Fruit fly (Drosophila melanogaster) whole organism, pupa: Measurements from ENCODE around the gene Ac78C.
A peak's percentile ranks its signal among the peaks of the same experiment; 100 is the strongest.

Experiments used
- CG10348 ChIP-seq: fragments of 200-800 bp; sonication (Bioruptor generic); IDR thresholded peaks from 2 replicates; pipeline ENCODE4 v1.3.6; 2022; ENCODE audit warnings: missing biosample characterization, missing genetic modification characterization
- CG12605 ChIP-seq: fragments of 200-800 bp; sonication (Bioruptor generic); IDR thresholded peaks from 2 replicates; pipeline ENCODE4 v1.3.6; 2022; ENCODE audit warnings: missing biosample characterization, missing genetic modification characterization
- CG13204 ChIP-seq: fragments of 200-800 bp; sonication (Bioruptor generic); optimal IDR thresholded peaks from 2 replicates; lab custom pipeline; 2018; ENCODE audit warnings: missing biosample characterization, mild to moderate bottlenecking, missing genetic modification characterization, moderate library complexity
- CG14655 ChIP-seq: fragments of 200-800 bp; sonication (Bioruptor generic); optimal IDR thresholded peaks from 3 replicates; lab custom pipeline; 2017; ENCODE audit warnings: mild to moderate bottlenecking, missing biosample characterization, missing genetic modification reagents, missing genetic modification characterization
- CG15710 ChIP-seq: fragments of 200-800 bp; sonication (Bioruptor generic); optimal IDR thresholded peaks from 2 replicates; lab custom pipeline; 2018; ENCODE audit warnings: missing biosample characterization, mild to moderate bottlenecking, missing genetic modification characterization, moderate library complexity
- CG17806 ChIP-seq: fragments of 200-800 bp; sonication (Bioruptor generic); optimal IDR thresholded peaks from 2 replicates; lab custom pipeline; 2018; ENCODE audit warnings: missing biosample characterization, mild to moderate bottlenecking, missing genetic modification characterization, moderate library complexity
- CG32121 ChIP-seq: fragments of 200-800 bp; sonication (Bioruptor generic); IDR thresholded peaks from 2 replicates; pipeline ENCODE4 v1.3.6; 2022; ENCODE audit warnings: missing biosample characterization, missing genetic modification characterization
- CG34367 ChIP-seq: fragments of 200-800 bp; sonication (Bioruptor generic); optimal IDR thresholded peaks from 2 replicates; lab custom pipeline; 2018; ENCODE audit warnings: missing biosample characterization, mild to moderate bottlenecking, missing genetic modification characterization
- CG4496 ChIP-seq: fragments of 200-800 bp; sonication (Bioruptor generic); IDR thresholded peaks from 3 replicates; pipeline ENCODE4 v1.3.6; 2022; ENCODE audit warnings: missing biosample characterization, missing genetic modification characterization
- CG8159 ChIP-seq: fragments of 200-800 bp; sonication (Bioruptor generic); optimal IDR thresholded peaks from 3 replicates; lab custom pipeline; 2018; ENCODE audit warnings: missing biosample characterization, mild to moderate bottlenecking, missing genetic modification characterization, moderate library complexity
- CG8301 ChIP-seq: fragments of 200-800 bp; sonication (Bioruptor generic); optimal IDR thresholded peaks from 2 replicates; lab custom pipeline; 2018; ENCODE audit warnings: missing biosample characterization, mild to moderate bottlenecking, missing genetic modification characterization
- CG9948 ChIP-seq: fragments of 200-800 bp; sonication (Bioruptor generic); optimal IDR thresholded peaks from 2 replicates; lab custom pipeline; 2018; ENCODE audit warnings: missing biosample characterization, mild to moderate bottlenecking, missing genetic modification characterization, moderate library complexity
- D1 ChIP-seq: fragments of 200-800 bp; sonication (Bioruptor generic); optimal IDR thresholded peaks from 2 replicates; lab custom pipeline; 2018; ENCODE audit warnings: missing biosample characterization, mild to moderate bottlenecking, missing genetic modification characterization, moderate library complexity
- EcR ChIP-seq: fragments of 200-800 bp; sonication (Bioruptor generic); optimal IDR thresholded peaks from 3 replicates; lab custom pipeline; 2019; ENCODE audit warnings: missing biosample characterization, missing genetic modification characterization, mild to moderate bottlenecking, moderate library complexity, missing genetic modification reagents
- Ets98B ChIP-seq: fragments of 200-800 bp; sonication (Bioruptor generic); IDR thresholded peaks from 2 replicates; pipeline ENCODE4 v1.3.6; 2022; ENCODE audit warnings: missing biosample characterization, missing genetic modification characterization
- Pif1A ChIP-seq: fragments of 200-800 bp; sonication (Bioruptor generic); optimal IDR thresholded peaks from 3 replicates; lab custom pipeline; 2016; ENCODE audit warnings: missing biosample characterization, missing genetic modification characterization
- Pif1B ChIP-seq: fragments of 200-800 bp; sonication (Bioruptor generic); optimal IDR thresholded peaks from 3 replicates; lab custom pipeline; 2016; ENCODE audit warnings: missing biosample characterization, missing genetic modification characterization
- Snoo ChIP-seq: fragments of 200-800 bp; sonication (Bioruptor generic); optimal IDR thresholded peaks from 3 replicates; lab custom pipeline; 2017; ENCODE audit warnings: missing biosample characterization, mild to moderate bottlenecking, missing genetic modification characterization, inconsistent platforms
- fd96Ca ChIP-seq: fragments of 200-800 bp; sonication (Bioruptor generic); IDR thresholded peaks from 3 replicates; pipeline ENCODE4 v1.3.6; 2022; ENCODE audit warnings: missing biosample characterization, missing genetic modification characterization
- gl ChIP-seq: fragments of 200-800 bp; sonication (Bioruptor generic); optimal IDR thresholded peaks from 2 replicates; lab custom pipeline; 2018; ENCODE audit warnings: missing biosample characterization, mild to moderate bottlenecking, missing genetic modification characterization
- rn ChIP-seq: fragments of 200-800 bp; sonication (Bioruptor generic); IDR thresholded peaks from 2 replicates; pipeline ENCODE4 v1.3.6; 2022; ENCODE audit warnings: missing biosample characterization, missing genetic modification characterization

The Ac78C gene

DNA sequence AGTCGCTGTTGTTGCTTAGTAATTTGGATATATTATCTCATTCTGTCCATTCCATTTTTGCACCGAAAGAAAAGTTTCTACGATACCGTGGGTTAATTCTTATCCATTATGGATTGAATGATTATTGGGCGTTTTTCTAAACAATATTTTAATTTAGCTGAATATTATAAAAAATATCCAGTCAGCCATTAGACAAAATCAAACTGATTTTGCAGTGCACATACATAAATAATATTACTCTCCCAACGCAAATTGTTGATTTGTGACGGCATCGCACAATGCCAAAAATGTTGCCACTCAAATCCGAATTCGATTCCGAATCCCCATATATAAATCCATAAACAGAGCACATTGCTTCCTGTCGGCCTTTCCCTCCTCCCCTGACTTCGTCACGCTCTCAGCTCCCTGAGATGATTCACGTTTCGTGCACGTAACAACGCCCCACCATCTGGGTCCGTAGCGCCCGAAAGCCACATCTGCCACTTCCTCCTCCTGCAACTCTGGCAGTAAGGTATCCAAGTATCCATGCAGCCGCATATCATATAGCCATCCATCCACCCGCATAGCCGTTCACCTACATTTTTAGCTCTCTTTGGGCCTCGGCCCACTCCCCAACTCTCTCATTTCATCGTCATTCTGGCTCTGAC, 5.3 kb upstream of the Ac78C start:
- TF ChIP-seq CG13204 (GFP tag; lab: Kevin White, UChicago), result peak; percentile 27
- peak; percentile 74 for TF ChIP-seq CG32121 (GFP tag; lab: Robert Waterston, UW)
- TF ChIP-seq CG17806 (tag; lab: Kevin White, UChicago), result peak; percentile 47
- TF ChIP-seq gl (tag; lab: Kevin White, UChicago), result no peak
- TF ChIP-seq CG14655 (GFP tag; lab: Kevin White, UChicago), result no peak
- TF ChIP-seq CG8159 (tag; lab: Kevin White, UChicago), result peak; percentile 44
- TF ChIP-seq CG12605, result peak; percentile 58
- TF ChIP-seq CG4496 (GFP tag; lab: Robert Waterston, UW), result peak; percentile 81; the same call in 2 of the 3 replicates
- TF ChIP-seq Ets98B (GFP tag; lab: Robert Waterston, UW), result peak; percentile 78
- TF ChIP-seq D1 (tag; lab: Kevin White, UChicago), result peak; percentile 62
- TF ChIP-seq CG15710, result peak; percentile 21
- TF ChIP-seq CG10348, result no peak
- peak; percentile 41 for TF ChIP-seq Pif1B (GFP tag; lab: Kevin White, UChicago)
- no peak for TF ChIP-seq CG9948 (tag; lab: Kevin White, UChicago)
- TF ChIP-seq Snoo (tag; lab: Kevin White, UChicago), result peak; percentile 14
- peak; percentile 61 for TF ChIP-seq CG8301 (tag; lab: Kevin White, UChicago)
- TF ChIP-seq EcR (GFP tag; lab: Kevin White, UChicago), result no peak
- peak; percentile 45 for TF ChIP-seq rn (GFP tag; lab: Robert Waterston, UW)
- TF ChIP-seq fd96Ca (GFP tag; lab: Robert Waterston, UW), result no peak
- peak; percentile 60 for TF ChIP-seq Pif1A (GFP tag; lab: Kevin White, UChicago)
- TF ChIP-seq CG34367, result peak; percentile 5

dm6 chr3L:21176276-21176934, 4.7 kb upstream of the Ac78C start:
- TF ChIP-seq fd96Ca (GFP tag; lab: Robert Waterston, UW) (0 out of 3 replicates have a peak, but pooled peaks have one; percentile 5), CG13204 (GFP tag; lab: Kevin White, UChicago) (no peak)

- TF ChIP-seq Pif1B (GFP tag; lab: Kevin White, UChicago), result peak; percentile 19
- no peak for TF ChIP-seq CG4496 (GFP tag; lab: Robert Waterston, UW)
- TF ChIP-seq CG10348, result no peak
- peak; percentile 21; the same call in 1 of the 3 replicates for TF ChIP-seq fd96Ca (GFP tag; lab: Robert Waterston, UW)
- TF ChIP-seq gl (tag; lab: Kevin White, UChicago), result no peak
- no peak for TF ChIP-seq CG8159 (tag; lab: Kevin White, UChicago)
- TF ChIP-seq Ets98B (GFP tag; lab: Robert Waterston, UW), result no peak; the same call in 1 of the 2 replicates
- TF ChIP-seq CG34367, result peak; percentile 19
- peak; percentile 13 for TF ChIP-seq EcR (GFP tag; lab: Kevin White, UChicago)
These were observed 4.0 kb upstream of the Ac78C start for dm6 chr3L:21175531-21176271.

- no peak for TF ChIP-seq CG8159 (tag; lab: Kevin White, UChicago)
- no peak for TF ChIP-seq rn (GFP tag; lab: Robert Waterston, UW)
- TF ChIP-seq CG34367, result no peak
- TF ChIP-seq fd96Ca (GFP tag; lab: Robert Waterston, UW), result no peak
- TF ChIP-seq CG10348, result no peak
- TF ChIP-seq gl (tag; lab: Kevin White, UChicago), result no peak
- TF ChIP-seq CG14655 (GFP tag; lab: Kevin White, UChicago), result no peak
- no peak for TF ChIP-seq CG15710
- TF ChIP-seq Ets98B (GFP tag; lab: Robert Waterston, UW), result no peak
- no peak for TF ChIP-seq CG32121 (GFP tag; lab: Robert Waterston, UW)
- no peak for TF ChIP-seq Snoo (tag; lab: Kevin White, UChicago)
- TF ChIP-seq CG8301 (tag; lab: Kevin White, UChicago), result no peak
- TF ChIP-seq, all 21 proteins: peak for 0
These were observed 3.2 kb upstream of the Ac78C start for dm6 chr3L:21174962-21175361.

DNA sequence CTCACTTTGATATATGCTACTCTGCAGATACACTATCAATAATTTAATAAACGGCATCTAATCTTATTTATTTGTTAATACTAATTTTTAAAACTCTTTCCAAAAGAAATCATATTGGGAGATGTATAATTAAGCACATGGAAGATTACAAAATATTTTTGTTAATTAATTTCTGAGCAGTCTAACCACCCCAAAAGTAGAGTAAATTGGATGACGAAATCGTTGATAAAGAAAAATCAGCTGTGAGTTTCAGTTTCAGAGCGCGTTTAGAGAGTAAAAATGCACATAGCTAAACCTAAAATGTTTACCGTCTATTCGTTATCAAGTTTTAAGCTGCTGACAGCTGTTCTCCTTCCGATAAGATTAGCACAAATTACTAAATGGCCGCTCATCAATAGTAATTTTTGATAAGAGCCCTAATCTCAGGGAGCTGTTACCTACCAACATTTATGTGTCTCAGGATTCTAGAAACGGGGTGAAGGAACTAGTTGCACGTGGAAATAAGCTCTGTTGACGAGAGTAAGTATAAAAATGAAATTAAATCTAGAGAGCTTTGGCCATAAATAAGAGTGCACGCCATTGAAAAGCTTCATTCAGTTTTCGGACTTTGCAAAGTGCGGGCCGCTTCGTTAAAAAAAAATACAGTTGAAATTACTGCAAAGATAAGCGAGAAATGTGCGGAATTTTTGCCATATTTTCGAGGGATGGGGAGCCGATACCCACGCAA, 960 bp upstream of the Ac78C start, which contains the start of the genes chb and AsnS:
chb (plus strand) TSS at position 327 of the 727 bp plus-strand sequence.
AsnS (plus strand) TSS at position 592 of the 727 bp plus-strand sequence.
- TF ChIP-seq CG8159 (tag; lab: Kevin White, UChicago), result peak; percentile 82
- TF ChIP-seq fd96Ca (GFP tag; lab: Robert Waterston, UW), result no peak
- TF ChIP-seq gl (tag; lab: Kevin White, UChicago), result peak; percentile 46
- peak; percentile 91 for TF ChIP-seq Ets98B (GFP tag; lab: Robert Waterston, UW)
- peak; percentile 89 for TF ChIP-seq CG32121 (GFP tag; lab: Robert Waterston, UW)
- peak; percentile 77 for TF ChIP-seq EcR (GFP tag; lab: Kevin White, UChicago)
- peak; percentile 69 for TF ChIP-seq CG8301 (tag; lab: Kevin White, UChicago)
- TF ChIP-seq CG17806 (tag; lab: Kevin White, UChicago), result peak; percentile 89
- TF ChIP-seq CG13204 (GFP tag; lab: Kevin White, UChicago), result no peak
- TF ChIP-seq D1 (tag; lab: Kevin White, UChicago), result peak; percentile 75
- peak; percentile 58; the same call in 1 of the 2 replicates for TF ChIP-seq rn (GFP tag; lab: Robert Waterston, UW)
- peak; percentile 73 for TF ChIP-seq Pif1A (GFP tag; lab: Kevin White, UChicago)
- TF ChIP-seq Snoo (tag; lab: Kevin White, UChicago), result peak; percentile 83
- TF ChIP-seq CG14655 (GFP tag; lab: Kevin White, UChicago), result peak; percentile 50
- peak; percentile 72 for TF ChIP-seq CG34367
- peak; percentile 82 for TF ChIP-seq CG9948 (tag; lab: Kevin White, UChicago)
- TF ChIP-seq CG4496 (GFP tag; lab: Robert Waterston, UW), result peak; percentile 95
- peak; percentile 39 for TF ChIP-seq Pif1B (GFP tag; lab: Kevin White, UChicago)
- TF ChIP-seq CG12605, result peak; percentile 78
- peak; percentile 50; the same call in 1 of the 2 replicates for TF ChIP-seq CG10348
- peak; percentile 72 for TF ChIP-seq CG15710
- TF ChIP-seq, all 21 proteins: peak for 19
